Worm (Caenorhabditis elegans): ENCODE data around the gene mtr-4.

Gene mtr-4

ce11 chrIV:9825196-9825744 lies at the start of gene mtr-4:
Gene mtr-4 (plus strand): TSS chrIV:9825694.
- TF ChIP-seq elt-3 (tag; optimal IDR thresholded peaks at IDR 0.05) (no peak), zag-1 (tag; optimal IDR thresholded peaks at IDR 0.05) (no peak), nhr-10 (tag; optimal IDR thresholded peaks at IDR 0.05) (no peak), gmeb-1 (tag; optimal IDR thresholded peaks at IDR 0.05) (no peak), ama-1 (optimal IDR thresholded peaks at IDR 0.05) (no peak), C34F6.9 (tag; optimal IDR thresholded peaks at IDR 0.05) (peak; percentile 50), dmd-4 (tag; optimal IDR thresholded peaks at IDR 0.05) (no peak), mdl-1 (tag; optimal IDR thresholded peaks at IDR 0.05) (no peak), mab-5 (tag; optimal IDR thresholded peaks at IDR 0.05) (no peak), ztf-4 (tag; optimal IDR thresholded peaks at IDR 0.05) (no peak), nhr-129 (tag; optimal IDR thresholded peaks at IDR 0.05) (peak; percentile 30), crh-2 (tag; optimal IDR thresholded peaks at IDR 0.05) (no peak), lsy-2 (tag; optimal IDR thresholded peaks at IDR 0.05) (no peak), egl-27 (tag; optimal IDR thresholded peaks at IDR 0.05) (no peak), peb-1 (tag; optimal IDR thresholded peaks at IDR 0.05) (no peak), nhr-12 (tag; optimal IDR thresholded peaks at IDR 0.05) (no peak), lin-13 (GFP tag; optimal IDR thresholded peaks at IDR 0.05) (no peak), nhr-77 (tag; optimal IDR thresholded peaks at IDR 0.05) (no peak), sma-9 (GFP tag; optimal IDR thresholded peaks at IDR 0.05) (no peak), sma-9 (tag; optimal IDR thresholded peaks at IDR 0.05) (no peak), ZK546.5 (tag; optimal IDR thresholded peaks at IDR 0.05) (no peak), fos-1 (tag; optimal IDR thresholded peaks at IDR 0.05) (peak; percentile 44), ztf-1 (GFP tag; conservative IDR thresholded peaks at IDR 0.05) (no peak), mbf-1 (tag; optimal IDR thresholded peaks at IDR 0.05) (no peak), nhr-11 (tag; optimal IDR thresholded peaks at IDR 0.05) (no peak)

ce11 chrIV:9777535-9777934 lies 48.0 kb upstream of the mtr-4 start, which contains the start of gene sna-2:
Gene sna-2 (minus strand): TSS chrIV:9777634.
- TF ChIP-seq nhr-11 (tag; optimal IDR thresholded peaks at IDR 0.05) (no peak), nhr-129 (tag; optimal IDR thresholded peaks at IDR 0.05) (peak; percentile 52), nhr-25 (tag; optimal IDR thresholded peaks at IDR 0.05) (no peak), unc-55 (GFP tag; optimal IDR thresholded peaks at IDR 0.05) (peak; percentile 88), gmeb-1 (tag; optimal IDR thresholded peaks at IDR 0.05) (peak; percentile 87), alr-1 (tag; optimal IDR thresholded peaks at IDR 0.05) (no peak), sma-3 (GFP tag; optimal IDR thresholded peaks at IDR 0.05) (peak; percentile 11), lin-13 (GFP tag; optimal IDR thresholded peaks at IDR 0.05) (peak; percentile 8), zag-1 (tag; optimal IDR thresholded peaks at IDR 0.05) (no peak), lsy-2 (tag; optimal IDR thresholded peaks at IDR 0.05) (peak in 1 of 2 experiments; percentile 71), Y55F3AM.14 (GFP tag; optimal IDR thresholded peaks at IDR 0.05) (no peak), mdl-1 (tag; optimal IDR thresholded peaks at IDR 0.05) (no peak), mab-5 (tag; optimal IDR thresholded peaks at IDR 0.05) (no peak), C34F6.9 (tag; optimal IDR thresholded peaks at IDR 0.05) (peak; percentile 77), sma-9 (GFP tag; optimal IDR thresholded peaks at IDR 0.05) (peak; percentile 61), sma-9 (tag; optimal IDR thresholded peaks at IDR 0.05) (no peak), fos-1 (tag; optimal IDR thresholded peaks at IDR 0.05) (peak; percentile 25), nhr-237 (tag; optimal IDR thresholded peaks at IDR 0.05) (no peak)

ce11 chrIV:9778016-9778415 lies 47.5 kb upstream of the mtr-4 start, which contains the start of gene T13F2.6:
Gene T13F2.6 (plus strand): TSS chrIV:9778321.
- TF ChIP-seq ztf-11 (tag; optimal IDR thresholded peaks at IDR 0.05) (no peak), mab-5 (tag; optimal IDR thresholded peaks at IDR 0.05) (no peak), elt-1 (tag; optimal IDR thresholded peaks at IDR 0.05) (no peak), ama-1 (optimal IDR thresholded peaks at IDR 0.05) (no peak), fos-1 (tag; optimal IDR thresholded peaks at IDR 0.05) (no peak), lin-39 (tag; optimal IDR thresholded peaks at IDR 0.05) (no peak), peb-1 (tag; optimal IDR thresholded peaks at IDR 0.05) (no peak), mdl-1 (tag; optimal IDR thresholded peaks at IDR 0.05) (no peak)

ce11 chrIV:9784689-9785088 lies 40.8 kb upstream of the mtr-4 start, which contains the start of gene sre-4:
Gene sre-4 (minus strand): TSS chrIV:9784789.
- no peak for TF ChIP-seq skn-1 (tag; optimal IDR thresholded peaks at IDR 0.05)
- no peak for TF ChIP-seq unc-39 (tag; optimal IDR thresholded peaks at IDR 0.05)
- no peak for TF ChIP-seq nhr-10 (tag; optimal IDR thresholded peaks at IDR 0.05)
- no peak for TF ChIP-seq mdl-1 (tag; optimal IDR thresholded peaks at IDR 0.05)
- no peak for TF ChIP-seq C34F6.9 (tag; optimal IDR thresholded peaks at IDR 0.05)
- TF ChIP-seq nhr-77 (tag; optimal IDR thresholded peaks at IDR 0.05): no peak

All from whole organism, L2 larva.